Worm (Caenorhabditis elegans) whole organism, early embryonic: Measurements from ENCODE around the gene aakg-2.
"Not testable (repeated sequence)": the region's sequence is repeated elsewhere in the genome, so short reads cannot be mapped to it uniquely, and the experiment has no call there.

Experiments
- B0310.2 ChIP-seq: sonication (generic microtip); optimal IDR thresholded peaks from 2 replicates; lab custom pipeline; 2016; ENCODE audit warnings: mild to moderate bottlenecking, missing genetic modification characterization, missing compliant biosample characterization
- F13C5.2 ChIP-seq: sonication (generic microtip); optimal IDR thresholded peaks from 2 replicates; lab custom pipeline; 2017; ENCODE audit warnings: mild to moderate bottlenecking, missing genetic modification characterization, inconsistent platforms, missing compliant biosample characterization
- aly-1 ChIP-seq: sonication (generic microtip); optimal IDR thresholded peaks from 2 replicates; lab custom pipeline; 2016; ENCODE audit warnings: missing genetic modification characterization, missing compliant biosample characterization
- ama-1 ChIP-seq: fragments of 150-350 bp; optimal IDR thresholded peaks from 2 replicates; lab custom pipeline; 2014
- ceh-13 ChIP-seq: fragments of 200-800 bp; sonication (Bioruptor generic); optimal IDR thresholded peaks from 2 replicates; lab custom pipeline; 2018; ENCODE audit warnings: mild to moderate bottlenecking, missing genetic modification characterization, missing compliant biosample characterization
- ceh-36 ChIP-seq: sonication (generic microtip); optimal IDR thresholded peaks from 2 replicates; lab custom pipeline; 2016; ENCODE audit warnings: missing genetic modification characterization, inconsistent platforms, missing compliant biosample characterization
- ets-7 ChIP-seq: sonication (generic microtip); optimal IDR thresholded peaks from 2 replicates; lab custom pipeline; 2016; ENCODE audit warnings: missing genotype, missing genetic modification characterization, missing compliant biosample characterization
- flt-1 ChIP-seq: fragments of 200-800 bp; sonication (Bioruptor generic); IDR thresholded peaks from 2 replicates; pipeline ENCODE4 v1.3.6; 2022; ENCODE audit warnings: missing genetic modification characterization, missing compliant biosample characterization
- hmbx-1 ChIP-seq: sonication (generic microtip); optimal IDR thresholded peaks from 2 replicates; lab custom pipeline; 2016; ENCODE audit warnings: mild to moderate bottlenecking, missing genetic modification characterization, missing compliant biosample characterization
- hmg-4 ChIP-seq: fragments of 200-800 bp; sonication (Bioruptor generic); optimal IDR thresholded peaks from 2 replicates; lab custom pipeline; 2018; ENCODE audit warnings: mild to moderate bottlenecking, missing genetic modification characterization, missing compliant biosample characterization
- hnd-1 ChIP-seq: sonication (generic microtip); optimal IDR thresholded peaks from 2 replicates; lab custom pipeline; 2016; ENCODE audit warnings: missing genetic modification characterization, missing compliant biosample characterization
- pes-1 ChIP-seq: fragments of 200-800 bp; sonication (Bioruptor generic); IDR thresholded peaks from 2 replicates; pipeline ENCODE4 v1.3.6; 2022; ENCODE audit warnings: missing genetic modification reagents, missing genetic modification characterization, missing compliant biosample characterization
- scrt-1 ChIP-seq: fragments of 200-800 bp; sonication (Bioruptor generic); IDR thresholded peaks from 2 replicates; pipeline ENCODE4 v1.3.6; 2022; ENCODE audit warnings: missing genetic modification characterization, missing compliant biosample characterization
- sea-1 ChIP-seq: fragments of 200-800 bp; sonication (Bioruptor generic); conservative IDR thresholded peaks from 2 replicates; pipeline ENCODE4 v1.3.6; 2022; ENCODE audit warnings: missing genetic modification characterization, missing compliant biosample characterization
- tbx-11 ChIP-seq: fragments of 200-800 bp; sonication (Bioruptor generic); IDR thresholded peaks from 2 replicates; pipeline ENCODE4 v1.3.6; 2022; ENCODE audit warnings: missing genetic modification characterization, missing compliant biosample characterization
- tbx-37 ChIP-seq: fragments of 200-800 bp; sonication (Bioruptor generic); conservative IDR thresholded peaks from 2 replicates; pipeline ENCODE4 v1.3.6; 2022; ENCODE audit warnings: missing genetic modification reagents, missing genetic modification characterization, missing compliant biosample characterization
- tra-4 ChIP-seq: sonication (generic microtip); optimal IDR thresholded peaks from 2 replicates; lab custom pipeline; 2017; ENCODE audit warnings: missing genetic modification characterization, missing compliant biosample characterization

Gene aakg-2

ce11 chrX:16868931-16869330 is at the start of gene aakg-2:
aakg-2 (minus strand) TSS chrX:16869031.
- TF ChIP-seq tra-4 (tag; lab: Kevin White, UChicago) (no peak), ceh-36 (tag; lab: Kevin White, UChicago) (no peak), ama-1 (lab: Kevin White, UChicago) (no peak), tbx-37 (no peak), flt-1 (GFP tag; lab: Robert Waterston, UW) (no peak)

ce11 chrX:16913669-16914068 is 44.8 kb upstream of the aakg-2 start, which contains the start of gene F39F10.5:
F39F10.5 (minus strand) TSS chrX:16913769.
- not testable (repeated sequence) for TF ChIP-seq ceh-13 (GFP tag; lab: Kevin White, UChicago); tra-4 (tag; lab: Kevin White, UChicago); hmg-4 (GFP tag; lab: Kevin White, UChicago)

DNA sequence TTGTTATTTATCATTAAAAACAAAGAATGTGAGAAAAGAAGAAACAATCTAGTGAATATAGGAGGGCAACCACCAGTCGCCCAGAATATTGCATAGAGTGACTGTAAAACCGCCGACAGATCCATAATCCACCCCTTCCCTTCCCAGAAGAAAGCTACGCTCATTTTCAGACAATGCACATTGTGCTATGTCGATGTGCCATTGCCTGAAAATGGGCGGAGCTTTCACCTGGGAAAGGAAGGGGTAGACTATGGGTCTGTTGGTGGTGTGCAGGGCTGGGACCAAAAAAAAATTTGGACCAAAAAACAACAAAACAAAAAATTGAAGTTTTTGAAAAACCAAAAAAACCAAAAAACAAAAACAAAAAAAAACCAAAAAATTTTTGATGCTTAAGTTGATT is 34.8 kb upstream of the aakg-2 start, which contains the start of gene F39F10.4:
Gene F39F10.4 (minus strand): TSS at position 101 of the 400 bp plus-strand sequence.
- TF ChIP-seq hnd-1 (tag; lab: Kevin White, UChicago): no peak
- TF ChIP-seq ets-7 (tag; lab: Kevin White, UChicago): no peak
- no peak for TF ChIP-seq hmg-4 (GFP tag; lab: Kevin White, UChicago)
- no peak for TF ChIP-seq F13C5.2 (tag; lab: Kevin White, UChicago)
- TF ChIP-seq pes-1 (GFP tag; lab: Robert Waterston, UW): no peak
- no peak for TF ChIP-seq flt-1 (GFP tag; lab: Robert Waterston, UW)
- no peak for TF ChIP-seq tra-4 (tag; lab: Kevin White, UChicago)
- no peak for TF ChIP-seq ceh-13 (GFP tag; lab: Kevin White, UChicago)
- TF ChIP-seq sea-1 (GFP tag; lab: Robert Waterston, UW): no peak
- no peak for TF ChIP-seq tbx-37
- no peak for TF ChIP-seq hmbx-1
- TF ChIP-seq ceh-36 (tag; lab: Kevin White, UChicago): no peak
- TF ChIP-seq B0310.2 (tag; lab: Kevin White, UChicago): no peak
- no peak for TF ChIP-seq aly-1 (tag; lab: Kevin White, UChicago)
- TF ChIP-seq tbx-11 (GFP tag; lab: Robert Waterston, UW): no peak
- TF ChIP-seq ama-1 (lab: Kevin White, UChicago): no peak
- no peak for TF ChIP-seq scrt-1 (GFP tag; lab: Robert Waterston, UW)

DNA sequence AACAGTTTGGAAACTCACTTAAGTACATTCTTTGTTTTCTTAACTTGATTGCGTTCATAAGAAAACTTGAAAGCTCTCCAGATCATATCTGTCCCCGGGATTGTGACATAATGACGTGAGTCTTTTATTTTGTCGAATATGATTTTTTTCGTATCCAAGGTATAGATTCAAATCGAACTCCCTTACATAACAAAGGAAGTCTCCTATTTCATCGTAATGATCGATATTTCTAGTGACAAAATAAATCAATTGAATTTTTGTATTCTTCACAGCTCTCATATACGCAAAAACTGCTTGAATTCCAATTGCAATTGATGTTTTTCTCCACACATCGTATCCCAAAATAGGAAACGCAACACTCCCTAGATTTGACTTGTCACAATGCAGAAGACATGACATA is 33.8 kb upstream of the aakg-2 start:
- no peak for TF ChIP-seq aly-1 (tag; lab: Kevin White, UChicago)
- no peak for TF ChIP-seq F13C5.2 (tag; lab: Kevin White, UChicago)
- no peak for TF ChIP-seq scrt-1 (GFP tag; lab: Robert Waterston, UW)
- no peak for TF ChIP-seq ama-1 (lab: Kevin White, UChicago)
- TF ChIP-seq ets-7 (tag; lab: Kevin White, UChicago): no peak
- TF ChIP-seq hmbx-1: no peak
- TF ChIP-seq flt-1 (GFP tag; lab: Robert Waterston, UW): no peak
- TF ChIP-seq tra-4 (tag; lab: Kevin White, UChicago): no peak

- no peak for TF ChIP-seq scrt-1 (GFP tag; lab: Robert Waterston, UW)
- no peak for TF ChIP-seq ceh-36 (tag; lab: Kevin White, UChicago)
- TF ChIP-seq ceh-13 (GFP tag; lab: Kevin White, UChicago): no peak
- TF ChIP-seq B0310.2 (tag; lab: Kevin White, UChicago): no peak
- no peak for TF ChIP-seq aly-1 (tag; lab: Kevin White, UChicago)
- no peak for TF ChIP-seq hmg-4 (GFP tag; lab: Kevin White, UChicago)
- TF ChIP-seq pes-1 (GFP tag; lab: Robert Waterston, UW): no peak
- no peak for TF ChIP-seq tbx-37
- TF ChIP-seq hmbx-1: no peak
- no peak for TF ChIP-seq hnd-1 (tag; lab: Kevin White, UChicago)
- no peak for TF ChIP-seq ama-1 (lab: Kevin White, UChicago)
- TF ChIP-seq ets-7 (tag; lab: Kevin White, UChicago): no peak
- TF ChIP-seq flt-1 (GFP tag; lab: Robert Waterston, UW): no peak
- no peak for TF ChIP-seq tbx-11 (GFP tag; lab: Robert Waterston, UW)
- TF ChIP-seq sea-1 (GFP tag; lab: Robert Waterston, UW): no peak
- no peak for TF ChIP-seq tra-4 (tag; lab: Kevin White, UChicago)
- TF ChIP-seq F13C5.2 (tag; lab: Kevin White, UChicago): no peak
Observed at ce11 chrX:16894577-16894976, 25.7 kb upstream of the aakg-2 start, which contains the start of gene F39F10.2. F39F10.2 (plus strand) TSS chrX:16894877.

- TF ChIP-seq tbx-37: no peak
- TF ChIP-seq flt-1 (GFP tag; lab: Robert Waterston, UW): no peak
- no peak for TF ChIP-seq B0310.2 (tag; lab: Kevin White, UChicago)
- no peak for TF ChIP-seq ama-1 (lab: Kevin White, UChicago)
- TF ChIP-seq pes-1 (GFP tag; lab: Robert Waterston, UW): no peak
- no peak for TF ChIP-seq F13C5.2 (tag; lab: Kevin White, UChicago)
- TF ChIP-seq scrt-1 (GFP tag; lab: Robert Waterston, UW): no peak
- TF ChIP-seq hnd-1 (tag; lab: Kevin White, UChicago): no peak
- no peak for TF ChIP-seq ets-7 (tag; lab: Kevin White, UChicago)
- no peak for TF ChIP-seq sea-1 (GFP tag; lab: Robert Waterston, UW)
- no peak for TF ChIP-seq hmbx-1
- no peak for TF ChIP-seq hmg-4 (GFP tag; lab: Kevin White, UChicago)
- TF ChIP-seq tra-4 (tag; lab: Kevin White, UChicago): no peak
- TF ChIP-seq tbx-11 (GFP tag; lab: Robert Waterston, UW): no peak
- no peak for TF ChIP-seq aly-1 (tag; lab: Kevin White, UChicago)
- no peak for TF ChIP-seq ceh-36 (tag; lab: Kevin White, UChicago)
- no peak for TF ChIP-seq ceh-13 (GFP tag; lab: Kevin White, UChicago)
Observed at ce11 chrX:16893767-16894166, 24.9 kb upstream of the aakg-2 start.

DNA sequence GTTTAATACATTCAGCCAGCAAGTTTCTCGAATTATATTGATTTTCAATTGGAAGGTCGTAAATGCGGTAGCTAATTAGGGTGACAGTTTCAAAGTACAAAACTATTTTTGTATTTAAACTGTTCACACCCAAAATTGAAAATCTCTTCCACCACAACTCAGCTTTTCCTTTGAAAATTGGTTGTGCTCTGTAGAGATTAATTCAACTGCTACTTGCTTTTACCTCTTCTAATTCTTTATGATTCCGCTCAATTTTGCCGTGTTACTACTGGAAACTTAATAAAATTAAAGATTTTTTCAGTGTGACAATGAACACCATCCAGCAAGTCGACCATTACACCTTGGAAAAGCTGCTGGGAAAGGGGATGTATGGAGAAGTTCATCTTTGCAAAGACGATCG is 22.9 kb upstream of the aakg-2 start, which contains the start of gene F39F10.3:
Gene F39F10.3 (plus strand): TSS at position 301 of the 400 bp plus-strand sequence.
- TF ChIP-seq flt-1 (GFP tag; lab: Robert Waterston, UW) (no peak), hnd-1 (tag; lab: Kevin White, UChicago) (no peak), ama-1 (lab: Kevin White, UChicago) (no peak), sea-1 (GFP tag; lab: Robert Waterston, UW) (no peak), B0310.2 (tag; lab: Kevin White, UChicago) (no peak), tbx-37 (no peak), ceh-13 (GFP tag; lab: Kevin White, UChicago) (no peak), ceh-36 (tag; lab: Kevin White, UChicago) (no peak), hmbx-1 (no peak), tra-4 (tag; lab: Kevin White, UChicago) (no peak), F13C5.2 (tag; lab: Kevin White, UChicago) (no peak)
